Worm (Caenorhabditis elegans): ENCODE measurements around the gene W02B12.11.
A peak's percentile ranks its signal among the peaks of the same experiment; 100 is the strongest.

W02B12.11 gene

DNA sequence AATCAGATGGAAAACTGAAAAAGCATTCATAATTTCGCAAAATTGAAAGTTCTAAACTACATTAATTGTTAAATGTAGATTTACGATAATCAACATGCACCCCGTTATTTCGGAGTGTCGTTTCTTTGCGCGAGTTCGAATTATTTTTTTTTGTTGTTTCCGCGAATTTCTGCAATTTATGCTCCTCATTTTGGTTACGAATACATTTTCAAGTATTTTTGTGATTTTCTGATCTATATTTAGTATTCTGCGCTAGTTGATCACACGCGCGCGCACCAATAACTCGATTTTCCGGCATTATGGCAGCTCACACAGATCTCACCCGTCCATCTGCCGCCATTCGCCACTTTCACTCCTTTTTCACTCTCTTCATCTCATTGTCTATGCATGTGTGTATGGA, 33.4 kb upstream of the W02B12.11 start, which contains the start of gene VW02B12L.2 (continued):
- TF ChIP-seq hmg-1.1 (GFP tag; IDR thresholded peaks at IDR 0.05) = no peak
- peak; percentile 83 for TF ChIP-seq dpl-1 (GFP tag; optimal IDR thresholded peaks at IDR 0.05)
- no peak for TF ChIP-seq ceh-20 (GFP tag; IDR thresholded peaks at IDR 0.05)
- no peak for TF ChIP-seq nhr-237 (tag; optimal IDR thresholded peaks at IDR 0.05)
- no peak for TF ChIP-seq dmd-6 (GFP tag; IDR thresholded peaks at IDR 0.05)
- TF ChIP-seq php-3 (GFP tag; IDR thresholded peaks at IDR 0.05) = no peak
- TF ChIP-seq nhr-28 (tag; optimal IDR thresholded peaks at IDR 0.05) = peak; percentile 28
- TF ChIP-seq F26F4.8 (GFP tag; conservative IDR thresholded peaks at IDR 0.05) = no peak

DNA sequence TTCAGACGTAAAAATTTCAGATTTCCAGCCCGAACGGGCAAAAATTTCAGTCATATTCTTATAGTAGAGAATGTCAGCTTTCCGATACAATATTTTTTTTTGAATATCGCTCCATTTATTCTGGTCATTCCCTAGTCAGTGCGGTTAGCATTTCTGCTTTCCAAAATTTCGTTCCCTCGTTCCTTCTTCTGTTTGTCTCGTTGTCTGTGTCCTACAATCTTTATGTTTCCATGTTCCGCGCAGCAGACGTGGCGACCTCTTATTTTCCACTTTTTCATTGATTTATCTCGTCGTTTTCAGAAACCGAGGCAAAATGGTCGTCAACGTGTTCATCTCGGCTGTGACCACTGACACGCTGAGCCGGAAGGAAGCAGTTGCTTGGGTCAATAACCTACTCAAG, 31.2 kb upstream of the W02B12.11 start, which contains the start of gene ebp-2:
TSS of gene ebp-2 (plus strand) at position 301 of the 400 bp plus-strand sequence.
- peak; percentile 31 for TF ChIP-seq aha-1 (tag)

DNA sequence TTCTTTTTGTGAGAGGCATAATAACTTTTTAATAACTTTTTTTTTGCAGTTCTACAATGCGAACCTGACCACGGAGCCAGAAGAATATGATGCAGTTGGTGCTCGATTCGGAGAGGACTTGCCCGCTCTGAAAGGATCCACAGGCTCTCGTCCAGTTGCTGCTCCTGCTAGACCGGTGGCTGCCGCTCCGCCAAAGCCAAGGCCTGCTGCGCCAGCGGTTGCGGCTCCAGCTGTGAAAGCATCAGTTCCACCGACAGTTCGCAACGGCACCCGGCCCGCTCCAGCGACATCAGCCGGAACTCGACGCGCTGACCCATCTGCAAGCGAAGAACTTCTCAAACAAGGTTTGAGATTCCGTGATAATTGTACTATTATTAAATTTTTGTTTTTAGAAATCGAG, 30.5 kb upstream of the W02B12.11 start:
- TF ChIP-seq mes-2 (tag; optimal IDR thresholded peaks at IDR 0.05; ENCODE audit: poor library complexity, severe bottlenecking) (no peak), egl-43 (GFP tag; IDR thresholded peaks at IDR 0.05) (peak; percentile 49; the same call in 1 of the 2 replicates), snpc-1.2 (GFP tag; IDR thresholded peaks at IDR 0.05) (0 out of 2 replicates have a peak, but pooled peaks have one; percentile 36), nhr-102 (tag; optimal IDR thresholded peaks at IDR 0.05) (no peak), daf-16 (GFP tag; optimal IDR thresholded peaks at IDR 0.05) (no peak), daf-16 (tag; optimal IDR thresholded peaks at IDR 0.05) (no peak), set-16 (GFP tag; IDR thresholded peaks at IDR 0.05) (peak; percentile 96), nhr-11 (tag; optimal IDR thresholded peaks at IDR 0.05) (no peak), nhr-48 (tag; optimal IDR thresholded peaks at IDR 0.05) (no peak)

DNA sequence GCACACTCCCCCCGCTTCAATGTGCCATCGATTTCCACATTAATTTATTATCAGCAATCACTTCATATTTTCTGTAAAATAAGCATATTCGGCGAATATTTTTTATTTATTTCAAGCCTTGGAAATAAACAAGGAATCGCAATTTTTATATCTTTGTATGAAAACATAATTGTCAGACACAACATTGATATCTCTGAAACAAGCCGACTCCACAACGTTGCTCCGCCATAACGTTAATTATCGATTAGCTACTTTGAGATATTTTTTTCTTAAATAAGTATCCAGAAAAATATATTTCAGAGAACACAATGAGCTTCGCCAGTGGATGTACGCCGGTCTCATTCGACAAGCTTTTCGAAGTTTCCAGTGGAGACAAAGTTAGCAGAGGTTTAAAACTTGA, 29.8 kb upstream of the W02B12.11 start, which contains the start of gene adbp-1:
TSS of gene adbp-1 (plus strand) at position 301 of the 400 bp plus-strand sequence.
- no peak for TF ChIP-seq set-16 (GFP tag; IDR thresholded peaks at IDR 0.05)
- TF ChIP-seq daf-16 (GFP tag; optimal IDR thresholded peaks at IDR 0.05) = no peak
- peak; percentile 5 for TF ChIP-seq daf-16 (tag; optimal IDR thresholded peaks at IDR 0.05)

DNA sequence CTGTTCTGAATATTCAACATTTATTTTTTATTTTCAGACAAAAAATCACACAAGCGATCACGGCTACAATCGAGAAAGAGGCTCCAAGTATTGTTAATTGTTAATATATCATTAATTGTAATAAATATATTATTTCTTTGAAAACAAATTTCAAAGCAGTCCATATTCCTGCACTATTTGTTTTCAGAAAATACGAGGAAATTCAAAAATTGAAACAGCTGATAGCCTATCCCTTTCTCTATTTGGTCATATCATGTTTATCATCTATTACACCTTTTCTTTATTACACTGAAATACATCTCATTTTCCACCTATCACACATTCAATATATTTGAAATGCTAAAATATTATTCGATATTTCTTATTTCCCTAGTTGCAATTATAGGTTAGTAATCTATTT, 28.7 kb upstream of the W02B12.11 start, which contains the start of gene W02B12.13:
TSS of gene W02B12.13 (plus strand) at position 301 of the 400 bp plus-strand sequence.
- no peak for TF ChIP-seq snpc-4 (tag; optimal IDR thresholded peaks at IDR 0.05)
- no peak for TF ChIP-seq nhr-28 (tag; optimal IDR thresholded peaks at IDR 0.05)
- TF ChIP-seq set-16 (GFP tag; IDR thresholded peaks at IDR 0.05) = no peak
- TF ChIP-seq nhr-41 (GFP tag; IDR thresholded peaks at IDR 0.05) = no peak

DNA sequence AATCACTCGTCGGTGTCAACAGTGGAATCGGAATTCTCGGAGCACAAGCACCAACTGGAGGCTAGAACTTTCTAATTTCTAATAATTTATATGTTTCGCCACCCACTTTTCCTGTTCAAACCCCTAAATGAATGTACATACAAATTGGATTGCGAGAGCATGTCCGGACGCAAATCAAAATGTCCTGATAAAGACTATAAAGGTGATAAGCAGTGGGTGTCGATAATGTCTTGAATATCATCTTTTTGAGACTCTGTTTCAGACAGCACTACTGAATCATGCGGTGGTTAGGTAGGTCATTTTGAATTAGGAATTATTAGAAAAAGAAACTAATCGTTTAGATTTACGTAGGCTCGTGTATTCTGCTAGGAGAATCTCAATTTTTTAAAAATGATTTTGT, 24.9 kb upstream of the W02B12.11 start, which contains the start of gene W02B12.1:
TSS of gene W02B12.1 (plus strand) at position 269 of the 400 bp plus-strand sequence.
- TF ChIP-seq T20F7.1 (GFP tag; optimal IDR thresholded peaks at IDR 0.05) = no peak
- no peak for TF ChIP-seq ZK337.2 (GFP tag; IDR thresholded peaks at IDR 0.05)
- no peak for TF ChIP-seq tra-1 (GFP tag; IDR thresholded peaks at IDR 0.05)
- TF ChIP-seq lin-29 (GFP tag; IDR thresholded peaks at IDR 0.05) = no peak
- TF ChIP-seq dmd-6 (GFP tag; IDR thresholded peaks at IDR 0.05) = peak; percentile 30; the same call in 1 of the 2 replicates
- TF ChIP-seq ces-1 (GFP tag; optimal IDR thresholded peaks at IDR 0.05) = no peak
- TF ChIP-seq dve-1 (tag; optimal IDR thresholded peaks at IDR 0.05; ENCODE audit: insufficient read depth) = peak; percentile 41
- no peak for TF ChIP-seq vab-7 (GFP tag; IDR thresholded peaks at IDR 0.05)
- TF ChIP-seq mxl-2 (GFP tag; conservative IDR thresholded peaks at IDR 0.05) = no peak
- TF ChIP-seq zfp-2 (tag; optimal IDR thresholded peaks at IDR 0.05) = no peak
- no peak for TF ChIP-seq spr-3 (GFP tag; optimal IDR thresholded peaks at IDR 0.05)
- TF ChIP-seq D1046.2 (GFP tag; IDR thresholded peaks at IDR 0.05) = no peak
- TF ChIP-seq nhr-28 (tag; optimal IDR thresholded peaks at IDR 0.05) = peak; percentile 38
- TF ChIP-seq cey-2 (tag; optimal IDR thresholded peaks at IDR 0.05; ENCODE audit: borderline replicate concordance, insufficient read depth) = no peak
- TF ChIP-seq lim-7 (GFP tag; IDR thresholded peaks at IDR 0.05) = no peak
- TF ChIP-seq daf-19 (GFP tag; conservative IDR thresholded peaks at IDR 0.05) = no peak
- TF ChIP-seq nhr-42 (GFP tag; IDR thresholded peaks at IDR 0.05) = no peak
- TF ChIP-seq aha-1 (tag) = peak; percentile 70
- peak; percentile 6 for TF ChIP-seq mxl-3 (GFP tag; optimal IDR thresholded peaks at IDR 0.05)
- TF ChIP-seq nhr-237 (tag; optimal IDR thresholded peaks at IDR 0.05) = no peak
- peak; percentile 40 for TF ChIP-seq hlh-11 (tag; optimal IDR thresholded peaks at IDR 0.05)
- TF ChIP-seq pqm-1 (tag; optimal IDR thresholded peaks at IDR 0.05) = peak; percentile 78
